Worm (Caenorhabditis elegans) whole organism, L4/young adult: ENCODE data around the gene Y59H11AM.1.

Experiments used
- dao-5 ChIP-seq: sonication (generic microtip); optimal IDR thresholded peaks from 2 replicates; lab custom pipeline; 2016; ENCODE audit warnings: missing genotype, missing genetic modification characterization, moderate library complexity, missing compliant biosample characterization
- him-1 ChIP-seq: sonication (generic microtip); optimal IDR thresholded peaks from 2 replicates; lab custom pipeline; 2016; ENCODE audit warnings: missing genotype, missing genetic modification reagents, missing genetic modification characterization, missing compliant biosample characterization

- no peak for TF ChIP-seq dao-5
- no peak for TF ChIP-seq him-1 (tag; lab: Kevin White, UChicago)
Measured at ce11 chrIV:8587605-8588004, 16.4 kb downstream of the Y59H11AM.1 start.
